Worm (Caenorhabditis elegans) whole organism, young adult: ENCODE data around the gene B0524.6.

ENCODE experiments used
- F10E7.11 ChIP-seq: sonication (generic microtip); optimal IDR thresholded peaks from 2 replicates; lab custom pipeline; 2017; ENCODE audit warnings: mild to moderate bottlenecking, missing genetic modification characterization, moderate library complexity, missing compliant biosample characterization
- F23B12.7 ChIP-seq: sonication (generic microtip); optimal IDR thresholded peaks from 2 replicates; lab custom pipeline; 2017; ENCODE audit warnings: missing genetic modification characterization, mild to moderate bottlenecking, missing compliant biosample characterization, antibody characterized with exemption, moderate library complexity; ENCODE audit not compliant: insufficient read depth
- F37B4.10 ChIP-seq: fragments of 200-800 bp; sonication (Bioruptor generic); IDR thresholded peaks from 2 replicates; pipeline ENCODE4 v1.3.6; 2022; ENCODE audit warnings: missing genetic modification characterization, missing compliant biosample characterization
- K12H6.12 ChIP-seq: fragments of 200-800 bp; sonication (Bioruptor generic); optimal IDR thresholded peaks from 2 replicates; lab custom pipeline; 2018; ENCODE audit warnings: mild to moderate bottlenecking, missing genetic modification characterization, missing compliant biosample characterization
- Y56A3A.18 ChIP-seq: fragments of 200-800 bp; sonication (Bioruptor generic); IDR thresholded peaks from 2 replicates; pipeline ENCODE4 v1.3.6; 2022; ENCODE audit warnings: missing genetic modification reagents, missing genetic modification characterization, missing compliant biosample characterization
- attf-3 ChIP-seq: fragments of 200-800 bp; sonication (Bioruptor generic); conservative IDR thresholded peaks from 2 replicates; pipeline ENCODE4 v1.3.6; 2022; ENCODE audit warnings: missing genetic modification reagents, missing genetic modification characterization, missing compliant biosample characterization
- attf-5 ChIP-seq: fragments of 200-800 bp; sonication (Bioruptor generic); optimal IDR thresholded peaks from 2 replicates; lab custom pipeline; 2018; ENCODE audit warnings: mild to moderate bottlenecking, missing genetic modification characterization, missing compliant biosample characterization
- cebp-1 ChIP-seq, 2 experiments: fragments of 200-800 bp in 1 of 2; sonication (Bioruptor generic) in 1 of 2; sonication (generic microtip) in 1 of 2; IDR thresholded peaks in 1 of 2; optimal IDR thresholded peaks in 1 of 2; 2 replicates each; pipeline versions ENCODE4 v1.3.6 to Lab custom; 2017 to 2022; ENCODE audit warnings: missing compliant biosample characterization in 2 of 2, missing genetic modification characterization in 2 of 2, mild to moderate bottlenecking in 1 of 2, missing genetic modification reagents in 1 of 2, moderate library complexity in 1 of 2
- ceh-27 ChIP-seq: fragments of 200-800 bp; sonication (Bioruptor generic); optimal IDR thresholded peaks from 2 replicates; lab custom pipeline; 2018; ENCODE audit warnings: mild to moderate bottlenecking, missing genetic modification characterization, moderate library complexity, missing compliant biosample characterization
- ceh-40 ChIP-seq: fragments of 200-800 bp; sonication (Bioruptor generic); IDR thresholded peaks from 2 replicates; pipeline ENCODE4 v1.3.6; 2022; ENCODE audit warnings: missing genetic modification characterization, missing compliant biosample characterization
- ceh-91 ChIP-seq: fragments of 200-800 bp; sonication (Bioruptor generic); IDR thresholded peaks from 2 replicates; pipeline ENCODE4 v1.3.6; 2022; ENCODE audit warnings: missing genetic modification reagents, missing genetic modification characterization, missing compliant biosample characterization
- efl-1 ChIP-seq: fragments of 150-350 bp; optimal IDR thresholded peaks from 2 replicates; lab custom pipeline; 2014; ENCODE audit warnings: missing biosample characterization, missing genetic modification reagents, missing genetic modification characterization
- egl-18 ChIP-seq: fragments of 200-800 bp; sonication (Bioruptor generic); IDR thresholded peaks from 2 replicates; pipeline ENCODE4 v1.3.6; 2022; ENCODE audit warnings: missing genetic modification reagents, missing genetic modification characterization, missing compliant biosample characterization
- egl-44 ChIP-seq: fragments of 200-800 bp; sonication (Bioruptor generic); IDR thresholded peaks from 2 replicates; pipeline ENCODE4 v1.3.6; 2022; ENCODE audit warnings: missing genetic modification reagents, missing genetic modification characterization, missing compliant biosample characterization
- ekl-4 ChIP-seq: fragments of 200-800 bp; sonication (Bioruptor generic); IDR thresholded peaks from 2 replicates; pipeline ENCODE4 v1.3.6; 2022; ENCODE audit warnings: missing genetic modification reagents, missing genetic modification characterization, missing compliant biosample characterization
- ets-4 ChIP-seq: fragments of 200-800 bp; sonication (Bioruptor generic); optimal IDR thresholded peaks from 2 replicates; lab custom pipeline; 2018; ENCODE audit warnings: mild to moderate bottlenecking, missing genetic modification characterization, missing compliant biosample characterization
- fkh-3 ChIP-seq: sonication (generic microtip); optimal IDR thresholded peaks from 2 replicates; lab custom pipeline; 2016; ENCODE audit warnings: mild to moderate bottlenecking, missing genetic modification characterization, missing compliant biosample characterization
- hmg-20 ChIP-seq: fragments of 200-800 bp; sonication (Bioruptor generic); IDR thresholded peaks from 2 replicates; pipeline ENCODE4 v1.3.6; 2022; ENCODE audit warnings: missing genetic modification reagents, missing genetic modification characterization, missing compliant biosample characterization
- hsf-1 ChIP-seq: fragments of 200-800 bp; sonication (Bioruptor generic); IDR thresholded peaks from 2 replicates; pipeline ENCODE4 v1.3.6; 2022; ENCODE audit warnings: missing genetic modification reagents, missing genetic modification characterization, missing compliant biosample characterization
- lag-1 ChIP-seq: fragments of 200-800 bp; sonication (Bioruptor generic); IDR thresholded peaks from 2 replicates; pipeline ENCODE4 v1.3.6; 2022; ENCODE audit warnings: missing genetic modification reagents, missing genetic modification characterization, missing compliant biosample characterization
- lir-1 ChIP-seq: fragments of 200-800 bp; sonication (Bioruptor generic); conservative IDR thresholded peaks from 2 replicates; pipeline ENCODE4 v1.3.6; 2022; ENCODE audit warnings: missing genetic modification reagents, missing genetic modification characterization, missing compliant biosample characterization
- lsl-1 ChIP-seq: fragments of 200-800 bp; sonication (Bioruptor generic); optimal IDR thresholded peaks from 2 replicates; lab custom pipeline; 2018; ENCODE audit warnings: mild to moderate bottlenecking, missing genetic modification characterization, moderate library complexity, missing compliant biosample characterization
- lsy-27 ChIP-seq: sonication (generic microtip); optimal IDR thresholded peaks from 2 replicates; lab custom pipeline; 2017; ENCODE audit warnings: missing genetic modification characterization, mild to moderate bottlenecking, missing compliant biosample characterization, antibody characterized with exemption, missing genotype, borderline replicate concordance; ENCODE audit not compliant: insufficient read depth
- madf-10 ChIP-seq: sonication (generic microtip); optimal IDR thresholded peaks from 2 replicates; lab custom pipeline; 2016; ENCODE audit warnings: mild to moderate bottlenecking, missing genetic modification characterization, missing compliant biosample characterization
- madf-6 ChIP-seq: fragments of 200-800 bp; sonication (Bioruptor generic); IDR thresholded peaks from 2 replicates; pipeline ENCODE4 v1.3.6; 2022; ENCODE audit warnings: missing genetic modification reagents, missing genetic modification characterization, missing compliant biosample characterization
- mcd-1 ChIP-seq: fragments of 200-800 bp; sonication (Bioruptor generic); IDR thresholded peaks from 2 replicates; pipeline ENCODE4 v1.3.6; 2022; ENCODE audit warnings: missing genetic modification reagents, missing genetic modification characterization, missing compliant biosample characterization
- nfyb-1 ChIP-seq: fragments of 200-800 bp; sonication (Bioruptor generic); IDR thresholded peaks from 2 replicates; pipeline ENCODE4 v1.3.6; 2022; ENCODE audit warnings: missing genetic modification reagents, missing genetic modification characterization, missing compliant biosample characterization
- nhr-80 ChIP-seq: sonication (generic microtip); optimal IDR thresholded peaks from 2 replicates; lab custom pipeline; 2016; ENCODE audit warnings: missing genetic modification characterization, missing compliant biosample characterization
- nhr-90 ChIP-seq: sonication (generic microtip); optimal IDR thresholded peaks from 2 replicates; lab custom pipeline; 2016; ENCODE audit warnings: missing genotype, mild to moderate bottlenecking, missing genetic modification characterization, missing compliant biosample characterization
- pbrm-1 ChIP-seq: fragments of 200-800 bp; sonication (Bioruptor generic); IDR thresholded peaks from 2 replicates; pipeline ENCODE4 v1.3.6; 2022; ENCODE audit warnings: missing genetic modification reagents, missing genetic modification characterization, missing compliant biosample characterization
- pha-4 ChIP-seq: fragments of 150-350 bp; sonication (generic microtip); optimal IDR thresholded peaks from 2 replicates; lab custom pipeline; 2014; ENCODE audit warnings: missing biosample characterization, missing genetic modification reagents, missing genetic modification characterization
- rec-8 ChIP-seq, 2 experiments: sonication (generic microtip); optimal IDR thresholded peaks; 2 replicates each; lab custom pipeline; 2016; ENCODE audit warnings: mild to moderate bottlenecking in 2 of 2, missing genetic modification characterization in 2 of 2, missing genetic modification reagents in 2 of 2, missing genotype in 2 of 2, missing biosample characterization in 1 of 2, missing compliant biosample characterization in 1 of 2, moderate library complexity in 1 of 2
- snpc-1.3 ChIP-seq: sonication (generic microtip); optimal IDR thresholded peaks from 2 replicates; lab custom pipeline; 2017; ENCODE audit warnings: missing genetic modification characterization, mild to moderate bottlenecking, missing compliant biosample characterization, antibody characterized with exemption, moderate library complexity, missing genotype, missing genetic modification reagents; ENCODE audit not compliant: insufficient read depth
- snpc-3.4 ChIP-seq: sonication (generic microtip); optimal IDR thresholded peaks from 2 replicates; lab custom pipeline; 2017; ENCODE audit warnings: missing genetic modification characterization, mild to moderate bottlenecking, missing compliant biosample characterization, antibody characterized with exemption, moderate library complexity, missing genotype, missing genetic modification reagents
- somi-1 ChIP-seq: fragments of 200-800 bp; sonication (Bioruptor generic); optimal IDR thresholded peaks from 2 replicates; lab custom pipeline; 2018; ENCODE audit warnings: mild to moderate bottlenecking, missing genetic modification characterization, missing compliant biosample characterization
- tbp1 ChIP-seq: fragments of 200-800 bp; sonication (Bioruptor generic); optimal IDR thresholded peaks from 2 replicates; lab custom pipeline; 2018; ENCODE audit warnings: mild to moderate bottlenecking, missing genetic modification characterization, missing compliant biosample characterization
- unc-62 ChIP-seq: fragments of 150-350 bp; optimal IDR thresholded peaks from 2 replicates; lab custom pipeline; 2014; ENCODE audit warnings: missing biosample characterization, missing genetic modification reagents, missing genetic modification characterization
- ztf-18 ChIP-seq: sonication (generic microtip); optimal IDR thresholded peaks from 2 replicates; lab custom pipeline; 2016; ENCODE audit warnings: missing genotype, mild to moderate bottlenecking, missing genetic modification characterization, missing compliant biosample characterization
- ztf-6 ChIP-seq: fragments of 200-800 bp; sonication (Bioruptor generic); IDR thresholded peaks from 2 replicates; pipeline ENCODE4 v1.3.6; 2022; ENCODE audit warnings: missing genetic modification reagents, missing genetic modification characterization, missing compliant biosample characterization

Gene B0524.6

DNA sequence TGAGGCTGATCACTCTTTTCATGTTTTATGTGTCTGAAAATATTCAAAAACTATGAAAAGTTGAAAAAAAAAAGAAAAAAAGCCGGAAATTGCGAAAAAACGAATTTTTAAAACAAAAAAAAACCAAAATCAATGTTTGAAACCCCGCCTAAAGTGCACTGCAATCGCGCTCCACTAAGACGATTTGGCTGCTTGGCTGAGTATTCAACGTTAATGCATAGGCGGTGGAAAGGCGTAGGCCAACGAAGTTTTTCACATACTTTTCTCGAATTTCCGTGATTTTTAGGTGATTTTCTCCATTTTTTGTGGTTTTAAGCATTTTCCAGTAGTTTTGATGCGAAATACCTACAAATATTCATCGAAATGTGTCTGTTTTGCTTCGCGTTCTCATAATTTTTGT, 44.8 kb upstream of the B0524.6 start, which contains the start of the genes polh-1 and rps-22 (continued):
- TF ChIP-seq nfyb-1 (GFP tag; lab: Robert Waterston, UW) (peak; percentile 80), madf-6 (peak; percentile 57; the same call in 1 of the 2 replicates), tbp1 (GFP tag; lab: Kevin White, UChicago) (peak; percentile 56), lsl-1 (GFP tag; lab: Kevin White, UChicago) (peak; percentile 61), egl-18 (GFP tag; lab: Robert Waterston, UW) (no peak), efl-1 (GFP tag; lab: Kevin White, UChicago) (peak; percentile 89), ceh-40 (GFP tag; lab: Robert Waterston, UW) (no peak), hmg-20 (no peak), ztf-18 (tag; lab: Kevin White, UChicago) (peak; percentile 40), pbrm-1 (peak; percentile 52; the same call in 1 of the 2 replicates), ets-4 (GFP tag; lab: Kevin White, UChicago) (no peak), unc-62 (GFP tag; lab: Kevin White, UChicago) (peak; percentile 62), ekl-4 (GFP tag; lab: Robert Waterston, UW) (peak; percentile 63), fkh-3 (no peak), Y56A3A.18 (GFP tag; lab: Robert Waterston, UW) (no peak), lsy-27 (tag; lab: Kevin White, UChicago) (no peak), F23B12.7 (tag; lab: Kevin White, UChicago) (peak; percentile 94), K12H6.12 (peak; percentile 38), mcd-1 (peak; percentile 97), lag-1 (GFP tag; lab: Robert Waterston, UW) (no peak), F10E7.11 (tag; lab: Kevin White, UChicago) (no peak), ceh-91 (GFP tag; lab: Robert Waterston, UW) (peak; percentile 49; the same call in 1 of the 2 replicates), ztf-6 (GFP tag; lab: Robert Waterston, UW) (no peak), cebp-1 (GFP tag; IDR thresholded peaks at IDR 0.05; lab: Robert Waterston, UW) (no peak), cebp-1 (tag; optimal IDR thresholded peaks at IDR 0.05; lab: Kevin White, UChicago) (peak; percentile 58), F37B4.10 (GFP tag; lab: Robert Waterston, UW) (no peak), snpc-1.3 (peak; percentile 48), ceh-27 (GFP tag; lab: Kevin White, UChicago) (peak; percentile 81), nhr-90 (tag; lab: Kevin White, UChicago) (no peak), hsf-1 (GFP tag; lab: Robert Waterston, UW) (0 out of 2 replicates have a peak, but pooled peaks have one; percentile 55), pha-4 (tag; lab: Kevin White, UChicago) (peak; percentile 73), snpc-3.4 (peak; percentile 78), madf-10 (tag; lab: Kevin White, UChicago) (peak; percentile 2), somi-1 (GFP tag; lab: Kevin White, UChicago) (no peak), rec-8 (tag; optimal IDR thresholded peaks at IDR 0.05; lab: Kevin White, UChicago) (no peak), attf-3 (GFP tag; lab: Robert Waterston, UW) (peak; percentile 84), egl-44 (GFP tag; lab: Robert Waterston, UW) (no peak), lir-1 (GFP tag; lab: Robert Waterston, UW) (0 out of 2 replicates have a peak, but pooled peaks have one; percentile 31), attf-5 (GFP tag; lab: Kevin White, UChicago) (peak; percentile 94), nhr-80 (peak; percentile 50)
